Fruit fly (Drosophila melanogaster): ENCODE results near the gene CG14840.

DNA sequence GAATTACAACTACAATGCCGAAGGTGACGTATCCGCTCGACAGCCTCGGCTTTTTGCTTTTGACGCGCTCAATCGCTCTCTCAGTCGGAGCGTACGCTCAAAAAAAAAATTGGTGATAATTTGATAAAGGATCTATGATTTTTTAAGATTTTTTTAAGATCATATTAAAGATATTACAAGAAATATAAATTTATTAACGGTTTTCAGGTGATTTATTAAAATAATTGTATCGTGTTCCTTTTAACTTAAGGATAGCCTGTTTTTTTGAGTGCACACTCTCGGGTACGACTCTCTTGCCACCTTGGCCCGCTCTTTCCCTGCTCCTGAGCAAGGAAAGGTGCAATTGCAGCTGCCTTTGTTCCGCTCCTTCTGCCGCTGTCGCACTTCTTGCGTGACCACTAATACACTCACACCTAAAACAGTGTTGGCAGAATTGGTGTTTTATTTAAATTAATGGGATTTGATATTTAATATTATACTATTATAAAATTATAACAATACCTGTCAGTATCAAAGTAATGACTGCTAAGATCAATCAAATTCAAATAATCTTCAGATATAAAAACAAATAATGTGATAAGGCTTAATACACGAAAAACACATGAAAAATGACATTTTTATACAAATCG, 17.0 kb upstream of the CG14840 start:
- TF ChIP-seq brk (GFP tag; optimal IDR thresholded peaks at IDR 0.05) = peak; percentile 96
- peak; percentile 96 for TF ChIP-seq h (GFP tag; optimal IDR thresholded peaks at IDR 0.05)
- TF ChIP-seq CG9705 (GFP tag; optimal IDR thresholded peaks at IDR 0.05) = peak; percentile 94
- TF ChIP-seq Myc (optimal IDR thresholded peaks at IDR 0.05) = no peak
- TF ChIP-seq sage (GFP tag; optimal IDR thresholded peaks at IDR 0.05) = peak; percentile 93
